Fruit fly (Drosophila melanogaster) Kc167 (cell line): ENCODE data around the gene sals.

Source experiments
- Myc ChIP-seq: fragments of >200 bp; optimal IDR thresholded peaks from 2 replicates; lab custom pipeline; 2017; ENCODE audit warnings: missing external identifiers
- Sin3A ChIP-seq: fragments of >200 bp; optimal IDR thresholded peaks from 2 replicates; lab custom pipeline; 2018; ENCODE audit warnings: missing external identifiers
- h ChIP-seq: fragments of >200 bp; optimal IDR thresholded peaks from 3 replicates; lab custom pipeline; 2018; ENCODE audit warnings: missing external identifiers
- insv ChIP-seq: fragments of >200 bp; optimal IDR thresholded peaks from 3 replicates; lab custom pipeline; 2018; ENCODE audit warnings: missing external identifiers
- psq ChIP-seq: fragments of >200 bp; optimal IDR thresholded peaks from 2 replicates; lab custom pipeline; 2017; ENCODE audit warnings: missing external identifiers
- ttk ChIP-seq: sonication (Bioruptor generic); optimal IDR thresholded peaks from 2 replicates; lab custom pipeline; 2017; ENCODE audit warnings: missing external identifiers

- TF ChIP-seq h (lab: Kevin White, UChicago) (no peak), psq (no peak), Sin3A (lab: Kevin White, UChicago) (no peak), insv (lab: Kevin White, UChicago) (no peak), Myc (lab: Kevin White, UChicago) (no peak), ttk (lab: Kevin White, UChicago) (no peak)
Measured at dm6 chr3R:11460502-11461358, 9.1 kb upstream of the sals start, which contains the start of gene PGRP-LB.
